Worm (Caenorhabditis elegans) whole organism, dauer: Measurements from ENCODE around the gene F58E2.2.

ENCODE experiments used
- unc-62 ChIP-seq: sonication (generic microtip); optimal IDR thresholded peaks from 2 replicates; lab custom pipeline; 2017; ENCODE audit warnings: missing biosample characterization, missing genetic modification reagents, missing genetic modification characterization

F58E2.2 gene

DNA sequence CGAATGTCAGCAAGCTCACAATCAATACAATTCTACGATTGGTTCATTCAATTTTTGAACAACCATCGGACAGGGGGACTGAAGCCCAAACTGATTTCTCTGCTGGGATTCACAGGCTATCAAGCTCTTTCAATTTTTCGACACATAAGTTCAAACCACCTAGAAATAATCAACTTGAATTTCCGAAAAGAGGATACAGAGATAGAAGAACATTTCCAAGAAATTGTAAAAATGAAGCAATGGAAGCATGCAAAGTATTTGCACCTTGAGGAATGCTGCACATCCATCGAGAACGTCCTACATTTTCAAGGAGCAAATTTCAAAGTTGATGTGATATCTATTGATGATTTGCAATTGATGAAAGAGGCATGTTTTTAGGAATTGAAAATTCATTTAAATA is 2.1 kb upstream of the F58E2.2 start:
- no peak for TF ChIP-seq unc-62

ce11 chrIV:3477124-3477523 is 7.3 kb downstream of the F58E2.2 start, which contains the start of gene srz-69:
Gene srz-69, minus strand, starts transcription at chrIV:3477224.
- no peak for TF ChIP-seq unc-62

DNA sequence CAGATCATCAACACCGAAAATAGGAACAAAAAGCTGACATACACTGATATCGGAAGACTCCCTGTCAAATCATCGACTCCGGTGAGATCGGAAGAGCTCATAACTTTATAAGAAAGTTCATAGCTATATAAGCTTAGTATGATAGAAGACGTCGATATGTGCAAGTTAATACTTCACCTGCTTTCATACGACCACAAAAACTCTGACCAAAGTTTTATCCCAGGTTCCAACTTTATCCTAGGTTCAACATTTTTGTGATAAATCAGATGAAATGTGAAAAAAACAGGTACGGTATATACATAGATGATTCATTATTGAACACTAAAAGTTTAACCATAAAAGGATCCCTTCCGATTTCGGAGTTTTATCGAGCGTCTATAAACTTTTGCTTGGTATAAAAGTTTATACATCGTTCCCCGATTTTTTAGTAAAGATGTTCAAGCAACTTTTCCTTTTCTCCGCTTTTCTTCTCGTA is 9.1 kb downstream of the F58E2.2 start, which contains the start of the genes srz-70 and C09G12.5:
Gene srz-70, minus strand, starts transcription at position 101 of the 475 bp plus-strand sequence.
Gene C09G12.5, plus strand, starts transcription at position 425 of the 475 bp plus-strand sequence.
- TF ChIP-seq unc-62: no peak

DNA sequence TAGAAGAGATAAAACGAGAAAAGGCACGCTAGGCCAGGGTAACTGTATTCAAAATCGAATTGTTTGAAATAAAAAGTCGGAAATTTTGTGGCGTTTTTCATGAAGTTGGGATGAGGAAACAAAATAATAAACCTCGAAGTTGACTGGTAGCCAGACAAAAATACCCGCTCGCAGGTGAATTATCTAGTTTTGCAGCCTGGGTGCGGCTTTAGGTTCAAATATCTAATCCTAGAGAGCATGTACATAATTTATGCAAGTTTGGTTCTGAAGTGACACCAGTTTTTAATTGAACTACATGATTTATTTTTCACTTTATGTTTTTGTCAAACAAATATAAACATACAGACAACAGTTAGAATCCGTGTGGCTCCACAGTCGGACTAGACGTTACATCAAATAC is 11.9 kb downstream of the F58E2.2 start, which contains the start of gene srz-37:
Gene srz-37, minus strand, starts transcription at position 101 of the 400 bp plus-strand sequence.
- TF ChIP-seq unc-62: no peak

DNA sequence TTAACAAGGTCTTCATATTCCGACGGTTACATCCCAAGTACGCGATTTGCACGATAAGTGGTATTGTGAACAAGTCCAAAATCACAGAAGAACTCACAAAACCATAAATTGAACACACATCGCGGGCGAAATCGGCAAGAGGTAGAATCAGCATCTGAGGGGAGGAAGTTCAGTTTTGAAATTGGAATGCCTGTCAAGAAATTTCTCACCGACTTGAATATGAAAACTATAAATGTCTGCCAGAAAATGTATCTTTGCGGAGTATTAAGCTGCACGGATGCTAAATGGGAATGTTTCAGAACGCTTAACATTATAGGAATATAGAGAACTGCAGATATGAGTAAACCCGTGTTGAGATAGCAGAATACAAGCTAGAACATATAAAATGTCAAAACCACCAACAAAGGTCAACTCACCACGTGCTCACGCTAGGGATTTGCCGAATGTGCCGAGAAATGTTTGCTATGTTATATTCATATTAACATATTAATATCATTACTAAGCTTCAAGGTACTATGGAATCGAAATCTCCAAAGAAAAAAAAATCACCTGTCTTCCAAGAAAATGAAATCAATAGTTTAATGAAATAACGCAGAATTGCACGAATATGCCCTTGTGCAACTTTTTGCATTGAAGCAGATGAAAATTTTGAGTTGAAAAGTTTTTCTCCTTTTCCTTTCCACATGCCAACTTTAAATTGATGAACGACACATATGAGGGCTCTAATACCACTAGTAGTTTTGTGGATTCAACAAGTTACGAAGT is 12.5 kb downstream of the F58E2.2 start, which contains the start of gene srz-82:
Gene srz-82, plus strand, starts transcription at position 701 of the 765 bp plus-strand sequence.
- TF ChIP-seq unc-62: no peak

- no peak for TF ChIP-seq unc-62
Measured at ce11 chrIV:3491477-3491876, 21.6 kb downstream of the F58E2.2 start, which contains the start of gene srz-78. Gene srz-78, plus strand, starts transcription at chrIV:3491777.

DNA sequence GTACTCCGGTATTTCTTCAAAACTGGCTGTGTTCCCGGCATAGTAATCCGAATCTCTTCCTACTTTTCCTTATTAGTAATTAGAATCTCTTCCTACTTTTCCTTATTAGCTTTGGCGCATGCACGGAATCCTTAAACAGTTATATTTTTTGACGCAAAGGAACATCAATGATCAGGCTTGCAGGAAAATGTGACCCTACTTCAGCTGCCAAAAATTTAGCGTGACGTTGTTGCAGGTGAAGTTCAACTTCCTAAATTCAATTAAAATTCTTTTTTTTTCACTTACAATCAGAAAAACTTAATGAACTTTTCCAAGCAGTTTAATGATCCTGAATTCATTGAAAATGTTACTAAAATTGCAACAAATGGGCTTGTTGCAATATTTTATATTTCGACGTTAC is 23.5 kb downstream of the F58E2.2 start, which contains the start of gene srz-79:
Gene srz-79, plus strand, starts transcription at position 301 of the 400 bp plus-strand sequence.
- TF ChIP-seq unc-62: no peak

- TF ChIP-seq unc-62: no peak
Measured at ce11 chrIV:3496358-3496757, 26.5 kb downstream of the F58E2.2 start, which contains the start of gene C09G12.17. Gene C09G12.17, minus strand, starts transcription at chrIV:3496458.

ce11 chrIV:3497909-3498308 is 28.1 kb downstream of the F58E2.2 start, which contains the start of gene ceh-53:
Gene ceh-53, plus strand, starts transcription at chrIV:3498209.
- TF ChIP-seq unc-62: no peak

- TF ChIP-seq unc-62: no peak
Measured at ce11 chrIV:3501981-3502736, 32.3 kb downstream of the F58E2.2 start.

DNA sequence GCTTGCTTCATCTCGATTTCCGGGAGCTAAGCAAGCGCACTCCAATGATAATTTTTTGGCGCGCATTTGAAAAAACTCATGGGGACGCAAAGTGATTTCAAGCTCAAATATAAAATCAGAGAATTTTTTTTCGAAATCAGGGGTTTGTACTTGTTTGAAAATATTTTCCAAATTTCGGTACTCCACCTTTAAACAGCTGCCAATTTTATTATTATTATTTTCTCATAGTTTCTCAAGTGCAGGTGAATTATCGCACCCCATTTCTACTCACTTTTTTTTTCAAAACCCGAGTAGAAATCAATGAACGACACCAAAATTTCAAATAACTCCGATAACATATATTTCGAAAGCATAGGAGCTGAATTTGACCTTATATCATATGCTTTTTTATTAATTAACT is 34.3 kb downstream of the F58E2.2 start, which contains the start of gene srz-83:
Gene srz-83, plus strand, starts transcription at position 301 of the 400 bp plus-strand sequence.
- no peak for TF ChIP-seq unc-62

- no peak for TF ChIP-seq unc-62
Measured at ce11 chrIV:3505940-3506339, 36.1 kb downstream of the F58E2.2 start.

- TF ChIP-seq unc-62: no peak
Measured at ce11 chrIV:3509477-3510063, 39.7 kb downstream of the F58E2.2 start, which contains the start of gene ced-10. Gene ced-10, minus strand, starts transcription at chrIV:3509527.

DNA sequence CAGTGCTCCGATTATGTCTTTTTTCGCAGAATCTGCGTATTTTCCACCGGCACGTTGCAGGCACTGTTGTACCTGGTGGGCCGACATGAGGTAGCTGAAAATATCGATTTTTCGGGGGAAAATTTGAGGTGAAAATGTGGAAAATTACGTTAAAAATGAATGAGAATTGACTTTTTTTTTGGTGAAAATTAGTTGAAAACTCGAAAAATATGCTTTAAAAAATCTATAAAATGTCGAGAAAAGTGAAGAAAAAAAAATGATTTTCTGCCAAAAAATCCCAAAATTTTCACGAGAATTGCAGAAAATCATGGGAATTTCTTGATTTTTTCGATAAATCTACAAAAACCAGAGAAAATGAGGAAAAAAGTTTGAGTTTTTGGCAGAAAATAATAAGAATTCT is 44.6 kb downstream of the F58E2.2 start, which contains the start of gene tsg-101:
Gene tsg-101, minus strand, starts transcription at position 101 of the 400 bp plus-strand sequence.
- no peak for TF ChIP-seq unc-62

ce11 chrIV:3515412-3516046 is 45.7 kb downstream of the F58E2.2 start:
- no peak for TF ChIP-seq unc-62

DNA sequence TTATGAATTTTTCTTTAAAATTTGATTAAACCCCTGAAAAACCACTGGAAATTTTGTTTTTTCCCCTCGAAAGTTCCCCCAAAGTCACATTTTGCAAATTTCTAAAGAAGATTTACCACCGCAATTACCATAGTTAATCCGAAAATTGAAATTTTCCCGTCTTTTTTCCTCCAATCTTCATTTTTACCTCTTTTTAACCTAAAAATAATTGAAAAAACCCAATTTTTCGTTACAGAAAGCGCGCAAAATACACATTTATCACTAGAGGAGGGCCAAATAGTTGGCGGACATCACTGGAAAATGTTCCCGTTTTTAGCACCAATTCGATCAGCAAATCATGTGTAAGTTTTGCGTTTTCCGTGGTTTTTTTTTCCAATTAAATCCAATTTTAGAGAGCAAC is 46.7 kb downstream of the F58E2.2 start, which contains the start of gene unc-33:
Gene unc-33, plus strand, starts transcription at position 301 of the 400 bp plus-strand sequence.
- TF ChIP-seq unc-62: no peak
